Fruit fly (Drosophila melanogaster) whole organism, embryonic: ENCODE results near the gene Gem2.

Experiments used
- Ada2b ChIP-seq: fragments of 200-800 bp; sonication (Bioruptor generic); IDR thresholded peaks from 2 replicates; pipeline ENCODE4 v1.3.6; 2022; ENCODE audit warnings: missing biosample characterization, missing genetic modification characterization
- Antp ChIP-seq: fragments of 200-800 bp; sonication (Bioruptor generic); optimal IDR thresholded peaks from 3 replicates; lab custom pipeline; 2016; ENCODE audit warnings: missing biosample characterization, missing genetic modification characterization
- CG10321 ChIP-seq: fragments of 200-800 bp; sonication (Bioruptor generic); IDR thresholded peaks from 2 replicates; pipeline ENCODE4 v1.3.6; 2022; ENCODE audit warnings: missing biosample characterization, missing genetic modification characterization
- CG11723 ChIP-seq: fragments of 200-800 bp; sonication (Bioruptor generic); optimal IDR thresholded peaks from 2 replicates; lab custom pipeline; 2017; ENCODE audit warnings: missing biosample characterization, mild to moderate bottlenecking, missing genetic modification characterization
- CG12236 ChIP-seq: fragments of 200-800 bp; sonication (Bioruptor generic); optimal IDR thresholded peaks from 2 replicates; lab custom pipeline; 2016; ENCODE audit warnings: missing biosample characterization, missing genetic modification characterization
- CG12299 ChIP-seq: fragments of 200-800 bp; sonication (Bioruptor generic); optimal IDR thresholded peaks from 2 replicates; lab custom pipeline; 2018; ENCODE audit warnings: missing biosample characterization, mild to moderate bottlenecking, missing genetic modification characterization
- CG14441 ChIP-seq: fragments of 200-800 bp; sonication (Bioruptor generic); IDR thresholded peaks from 2 replicates; pipeline ENCODE4 v1.3.6; 2022; ENCODE audit warnings: missing biosample characterization, missing genetic modification characterization
- CG15696 ChIP-seq: fragments of 200-800 bp; sonication (Bioruptor generic); optimal IDR thresholded peaks from 2 replicates; lab custom pipeline; 2019; ENCODE audit warnings: missing biosample characterization, mild to moderate bottlenecking, missing genetic modification characterization, moderate library complexity
- CG1832 ChIP-seq: fragments of 200-800 bp; sonication (Bioruptor generic); optimal IDR thresholded peaks from 2 replicates; lab custom pipeline; 2017; ENCODE audit warnings: missing biosample characterization, mild to moderate bottlenecking, missing genetic modification characterization, inconsistent platforms
- CG18476 ChIP-seq: fragments of 200-800 bp; sonication (Bioruptor generic); optimal IDR thresholded peaks from 2 replicates; lab custom pipeline; 2016; ENCODE audit warnings: missing biosample characterization, mild to moderate bottlenecking, missing genetic modification characterization
- CG18599 ChIP-seq: fragments of 200-800 bp; sonication (Bioruptor generic); optimal IDR thresholded peaks from 3 replicates; lab custom pipeline; 2017; ENCODE audit warnings: missing biosample characterization, missing genetic modification characterization, mild to moderate bottlenecking, moderate library complexity, missing genetic modification reagents
- CG2199 ChIP-seq: fragments of 200-800 bp; sonication (Bioruptor generic); IDR thresholded peaks from 3 replicates; pipeline ENCODE4 v1.3.6; 2022; ENCODE audit warnings: missing biosample characterization, missing genetic modification characterization
- CG2202 ChIP-seq: fragments of 200-800 bp; sonication (Bioruptor generic); optimal IDR thresholded peaks from 2 replicates; lab custom pipeline; 2018; ENCODE audit warnings: missing biosample characterization, mild to moderate bottlenecking, missing genetic modification characterization
- CG30020 ChIP-seq: fragments of 200-800 bp; optimal IDR thresholded peaks from 2 replicates; lab custom pipeline; 2019; ENCODE audit warnings: missing biosample characterization, mild to moderate bottlenecking, missing genetic modification characterization, moderate library complexity
- CG32767 ChIP-seq: fragments of 200-800 bp; sonication (Bioruptor generic); IDR thresholded peaks from 2 replicates; pipeline ENCODE4 v1.3.6; 2022; ENCODE audit warnings: missing biosample characterization, missing genetic modification characterization
- CG4404 ChIP-seq: fragments of 200-800 bp; sonication (Bioruptor generic); IDR thresholded peaks from 2 replicates; pipeline ENCODE4 v1.3.6; 2022; ENCODE audit warnings: missing biosample characterization, missing genetic modification characterization
- CG6272 ChIP-seq: fragments of 200-800 bp; sonication (Bioruptor generic); IDR thresholded peaks from 2 replicates; pipeline ENCODE4 v1.3.6; 2022; ENCODE audit warnings: missing biosample characterization, missing genetic modification characterization
- CG6813 ChIP-seq: fragments of 200-800 bp; sonication (Bioruptor generic); optimal IDR thresholded peaks from 2 replicates; lab custom pipeline; 2017; ENCODE audit warnings: missing biosample characterization, missing genetic modification characterization, mild to moderate bottlenecking, moderate library complexity, missing genetic modification reagents
- CG8924 ChIP-seq: fragments of 200-800 bp; optimal IDR thresholded peaks from 3 replicates; lab custom pipeline; 2019; ENCODE audit warnings: missing biosample characterization, mild to moderate bottlenecking, missing genetic modification characterization, moderate library complexity
- CG9215 ChIP-seq: fragments of 200-800 bp; sonication (Bioruptor generic); IDR thresholded peaks from 2 replicates; pipeline ENCODE4 v1.3.6; 2022; ENCODE audit warnings: missing biosample characterization, missing genetic modification characterization
- CG9437 ChIP-seq: fragments of 200-800 bp; sonication (Bioruptor generic); optimal IDR thresholded peaks from 2 replicates; lab custom pipeline; 2018; ENCODE audit warnings: missing biosample characterization, mild to moderate bottlenecking, missing genetic modification characterization
- CG9876 ChIP-seq: fragments of 200-800 bp; sonication (Bioruptor generic); optimal IDR thresholded peaks from 2 replicates; lab custom pipeline; 2016; ENCODE audit warnings: missing biosample characterization, missing genetic modification characterization
- CTCF ChIP-seq: fragments of 200-800 bp; sonication (Bioruptor generic); optimal IDR thresholded peaks from 2 replicates; lab custom pipeline; 2017; ENCODE audit warnings: missing biosample characterization, mild to moderate bottlenecking, missing genetic modification characterization, moderate library complexity
- D ChIP-seq, 2 experiments: fragments of 200-800 bp in 1 of 2; fragments of >200 bp in 1 of 2; sonication (Bioruptor generic) in 1 of 2; optimal IDR thresholded peaks; 2 replicates in 1 of 2; 3 replicates in 1 of 2; lab custom pipeline; 2017; ENCODE audit warnings: mild to moderate bottlenecking in 1 of 2, missing biosample characterization in 1 of 2, missing genetic modification characterization in 1 of 2, missing genetic modification reagents in 1 of 2
- D19A ChIP-seq: fragments of 200-800 bp; optimal IDR thresholded peaks from 3 replicates; lab custom pipeline; 2019; ENCODE audit warnings: missing biosample characterization, mild to moderate bottlenecking, missing genetic modification characterization, moderate library complexity
- Ets65A ChIP-seq: fragments of 200-800 bp; sonication (Bioruptor generic); peaks from one replicate; lab custom pipeline; 2016; ENCODE audit warnings: missing biosample characterization, missing genetic modification characterization
- Fer2 ChIP-seq: fragments of 200-800 bp; sonication (Bioruptor generic); optimal IDR thresholded peaks from 2 replicates; lab custom pipeline; 2018; ENCODE audit warnings: missing biosample characterization, mild to moderate bottlenecking, missing genetic modification characterization, moderate library complexity
- HLHmδ ChIP-seq: fragments of 200-800 bp; sonication (Bioruptor generic); optimal IDR thresholded peaks from 2 replicates; lab custom pipeline; 2018; ENCODE audit warnings: missing biosample characterization, mild to moderate bottlenecking, missing genetic modification characterization, moderate library complexity
- Nf-YB ChIP-seq: fragments of 200-800 bp; sonication (Bioruptor generic); optimal IDR thresholded peaks from 3 replicates; lab custom pipeline; 2019; ENCODE audit warnings: missing biosample characterization, mild to moderate bottlenecking, missing genetic modification characterization, moderate library complexity
- Nf-YC ChIP-seq: fragments of 200-800 bp; optimal IDR thresholded peaks from 3 replicates; lab custom pipeline; 2019; ENCODE audit warnings: missing biosample characterization, mild to moderate bottlenecking, missing genetic modification characterization, moderate library complexity
- NfI ChIP-seq: fragments of 200-800 bp; sonication (Bioruptor generic); optimal IDR thresholded peaks from 3 replicates; lab custom pipeline; 2018; ENCODE audit warnings: missing biosample characterization, mild to moderate bottlenecking, missing genetic modification characterization, moderate library complexity
- Scr ChIP-seq: fragments of 200-800 bp; sonication (Bioruptor generic); IDR thresholded peaks from 2 replicates; pipeline ENCODE4 v1.3.6; 2022; ENCODE audit warnings: missing biosample characterization, missing genetic modification characterization; ENCODE audit not compliant: partially characterized antibody
- Stat92E ChIP-seq, 3 experiments: fragments of >200 bp in 2 of 3; fragments of 200-800 bp in 1 of 3; sonication (Bioruptor generic) in 1 of 3; optimal IDR thresholded peaks; 2 replicates each; lab custom pipeline; 2017 to 2019; ENCODE audit warnings: missing biosample characterization in 3 of 3, missing genetic modification characterization in 3 of 3, mild to moderate bottlenecking in 1 of 3, moderate library complexity in 1 of 3
- Xrp1 ChIP-seq: fragments of 200-800 bp; sonication (Bioruptor generic); IDR thresholded peaks from 2 replicates; pipeline ENCODE4 v1.3.6; 2022; ENCODE audit warnings: missing biosample characterization, missing genetic modification characterization
- al ChIP-seq: fragments of 200-800 bp; sonication (Bioruptor generic); IDR thresholded peaks from 2 replicates; pipeline ENCODE4 v1.3.6; 2022; ENCODE audit warnings: missing biosample characterization, missing genetic modification characterization
- bbx ChIP-seq: fragments of 200-800 bp; sonication (Bioruptor generic); IDR thresholded peaks from 2 replicates; pipeline ENCODE4 v1.3.6; 2022; ENCODE audit warnings: missing biosample characterization, missing genetic modification characterization; ENCODE audit not compliant: partially characterized antibody
- da ChIP-seq: fragments of 200-800 bp; sonication (Bioruptor generic); optimal IDR thresholded peaks from 2 replicates; lab custom pipeline; 2016; ENCODE audit warnings: missing biosample characterization, missing genetic modification characterization
- dan ChIP-seq: fragments of 200-800 bp; sonication (Bioruptor generic); IDR thresholded peaks from 2 replicates; pipeline ENCODE4 v1.3.6; 2022; ENCODE audit warnings: missing biosample characterization, missing genetic modification characterization
- en ChIP-seq: fragments of 200-800 bp; sonication (Bioruptor generic); optimal IDR thresholded peaks from 2 replicates; lab custom pipeline; 2016; ENCODE audit warnings: missing biosample characterization, missing genetic modification characterization
- her ChIP-seq: fragments of 200-800 bp; sonication (Bioruptor generic); optimal IDR thresholded peaks from 2 replicates; lab custom pipeline; 2016; ENCODE audit warnings: missing biosample characterization, missing genetic modification characterization
- mirr ChIP-seq: fragments of 200-800 bp; sonication (Bioruptor generic); optimal IDR thresholded peaks from 3 replicates; lab custom pipeline; 2018; ENCODE audit warnings: missing biosample characterization, mild to moderate bottlenecking, missing genetic modification characterization
- nmo ChIP-seq: fragments of 200-800 bp; sonication (Bioruptor generic); optimal IDR thresholded peaks from 2 replicates; lab custom pipeline; 2018; ENCODE audit warnings: missing biosample characterization, mild to moderate bottlenecking, missing genetic modification characterization, moderate library complexity
- pb ChIP-seq: fragments of 200-800 bp; sonication (Bioruptor generic); optimal IDR thresholded peaks from 3 replicates; lab custom pipeline; 2016; ENCODE audit warnings: missing biosample characterization, missing genetic modification characterization
- salm ChIP-seq: fragments of 200-800 bp; sonication (Bioruptor generic); optimal IDR thresholded peaks from 2 replicates; lab custom pipeline; 2018; ENCODE audit warnings: missing biosample characterization, mild to moderate bottlenecking, missing genetic modification characterization
- scrt ChIP-seq: fragments of 200-800 bp; sonication (Bioruptor generic); optimal IDR thresholded peaks from 2 replicates; lab custom pipeline; 2018; ENCODE audit warnings: missing biosample characterization, mild to moderate bottlenecking, missing genetic modification characterization, moderate library complexity
- tgo ChIP-seq: fragments of 200-800 bp; sonication (Bioruptor generic); IDR thresholded peaks from 3 replicates; pipeline ENCODE4 v1.3.6; 2022; ENCODE audit warnings: missing biosample characterization, missing genetic modification characterization
- twi ChIP-seq: fragments of 200-800 bp; optimal IDR thresholded peaks from 2 replicates; lab custom pipeline; 2019; ENCODE audit warnings: missing biosample characterization, mild to moderate bottlenecking, missing genetic modification characterization, moderate library complexity
- wor ChIP-seq: fragments of 200-800 bp; sonication (Bioruptor generic); IDR thresholded peaks from 2 replicates; pipeline ENCODE4 v1.3.6; 2022; ENCODE audit warnings: missing biosample characterization, missing genetic modification characterization
- z ChIP-seq: fragments of 200-800 bp; sonication (Bioruptor generic); IDR thresholded peaks from 3 replicates; pipeline ENCODE4 v1.3.6; 2022; ENCODE audit warnings: missing biosample characterization, missing genetic modification characterization

Gem2 gene

DNA sequence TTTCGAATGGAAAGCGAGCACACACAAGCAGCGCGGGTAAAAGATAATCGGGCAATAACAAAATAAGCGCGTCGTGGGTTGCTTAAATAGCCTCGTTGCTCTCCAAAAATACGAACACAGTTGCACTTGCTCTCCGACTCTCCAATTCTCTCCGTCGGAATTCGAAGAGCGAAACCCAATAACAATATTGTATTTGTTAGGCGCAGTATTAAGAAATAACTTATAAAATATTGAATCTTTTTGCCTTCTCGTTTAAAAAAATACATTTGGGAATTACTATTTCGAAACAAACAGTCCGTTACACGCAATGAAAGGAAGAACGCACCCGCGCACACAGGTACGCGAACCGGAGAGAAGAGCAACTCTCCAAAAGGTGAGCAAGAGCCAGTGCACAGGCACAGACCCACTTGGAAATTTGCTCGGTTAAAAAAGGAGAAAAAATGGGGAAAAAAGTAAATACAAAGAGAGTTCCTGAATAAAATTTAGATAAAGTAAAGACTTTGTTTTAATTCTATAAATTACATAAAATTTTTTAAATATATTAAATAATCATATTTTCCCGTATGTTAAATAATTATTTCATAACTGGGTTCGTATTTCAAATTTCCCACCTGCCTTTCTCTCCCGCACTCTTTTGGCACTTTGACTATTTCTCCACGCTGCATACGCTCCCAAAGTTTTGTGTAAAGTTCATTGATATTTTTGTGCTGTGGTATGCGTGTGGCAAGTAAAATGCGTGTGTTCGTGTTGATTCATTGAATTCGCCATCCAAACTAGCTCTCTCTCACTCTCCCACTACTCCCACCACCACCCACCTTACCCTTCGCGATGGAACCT is 13.6 kb downstream of the Gem2 start, which contains the start of gene Mkp3 (continued):
- peak; percentile 77 for TF ChIP-seq CG11723
- TF ChIP-seq wor (GFP tag; lab: Robert Waterston, UW) = peak; percentile 79
- TF ChIP-seq scrt = peak; percentile 89
- 0 out of 2 replicates have a peak, but pooled peaks have one; percentile 52 for TF ChIP-seq bbx (GFP tag; lab: Robert Waterston, UW)
- peak; percentile 62; the same call in 1 of the 2 replicates for TF ChIP-seq CG10321
- TF ChIP-seq tgo = peak; percentile 94
- TF ChIP-seq CTCF (GFP tag; lab: Kevin White, UChicago) = peak; percentile 42
- TF ChIP-seq al (GFP tag; lab: Robert Waterston, UW) = peak; percentile 86
- peak; percentile 6 for TF ChIP-seq Antp (GFP tag; lab: Kevin White, UChicago)
- TF ChIP-seq CG6813 (GFP tag; lab: Kevin White, UChicago) = peak; percentile 93
- no peak for TF ChIP-seq D (optimal IDR thresholded peaks at IDR 0.05; lab: Kevin White, UChicago)
- TF ChIP-seq D (GFP tag; optimal IDR thresholded peaks at IDR 0.05; lab: Kevin White, UChicago) = peak; percentile 85
- TF ChIP-seq Nf-YB (GFP tag; lab: Kevin White, UChicago) = peak; percentile 77
- no peak for TF ChIP-seq Stat92E (GFP tag; optimal IDR thresholded peaks at IDR 0.05; lab: Kevin White, UChicago)
- TF ChIP-seq CG9876 (GFP tag; lab: Kevin White, UChicago) = no peak
- peak; percentile 87 for TF ChIP-seq Ada2b (GFP tag; lab: Robert Waterston, UW)
- TF ChIP-seq D19A = peak; percentile 86
- TF ChIP-seq CG12299 (tag; lab: Kevin White, UChicago) = peak; percentile 86
- no peak for TF ChIP-seq da (GFP tag; lab: Kevin White, UChicago)
- TF ChIP-seq Ets65A (GFP tag; lab: Kevin White, UChicago) = peak; percentile 43
- peak; percentile 95 for TF ChIP-seq CG32767 (GFP tag; lab: Robert Waterston, UW)
- no peak for TF ChIP-seq CG12236
- TF ChIP-seq dan (GFP tag; lab: Robert Waterston, UW) = no peak
- peak; percentile 63 for TF ChIP-seq CG18476 (GFP tag; lab: Kevin White, UChicago)
- TF ChIP-seq twi (tag; lab: Kevin White, UChicago) = peak; percentile 70
- TF ChIP-seq CG14441 = peak; percentile 88
- TF ChIP-seq CG9215 (GFP tag; lab: Robert Waterston, UW) = peak; percentile 83
- peak; percentile 83 for TF ChIP-seq Nf-YC
- peak; percentile 55 for TF ChIP-seq CG2202 (tag; lab: Kevin White, UChicago)
- TF ChIP-seq CG4404 (GFP tag; lab: Robert Waterston, UW) = peak; percentile 74
- TF ChIP-seq Scr = no peak
- peak; percentile 89 for TF ChIP-seq nmo (GFP tag; lab: Kevin White, UChicago)
- TF ChIP-seq Xrp1 (GFP tag; lab: Robert Waterston, UW) = peak; percentile 91
- TF ChIP-seq CG1832 (GFP tag; lab: Kevin White, UChicago) = no peak
- TF ChIP-seq en (GFP tag; lab: Kevin White, UChicago) = no peak
- TF ChIP-seq mirr (GFP tag; lab: Kevin White, UChicago) = peak; percentile 13
- peak; percentile 83 for TF ChIP-seq CG6272
- TF ChIP-seq CG18599 (GFP tag; lab: Kevin White, UChicago) = peak; percentile 97
- TF ChIP-seq NfI = peak; percentile 89
- TF ChIP-seq salm (tag; lab: Kevin White, UChicago) = peak; percentile 92
- peak; percentile 80 for TF ChIP-seq CG9437 (GFP tag; lab: Kevin White, UChicago)
- TF ChIP-seq CG30020 (tag; lab: Kevin White, UChicago) = peak; percentile 58
- TF ChIP-seq Fer2 (tag; lab: Kevin White, UChicago) = peak; percentile 86
- no peak for TF ChIP-seq CG2199 (GFP tag; lab: Robert Waterston, UW)
- TF ChIP-seq CG15696 = peak; percentile 67
- TF ChIP-seq her = no peak
- no peak for TF ChIP-seq z (GFP tag; lab: Robert Waterston, UW)
- no peak for TF ChIP-seq pb
- TF ChIP-seq CG8924 (tag; lab: Kevin White, UChicago) = peak; percentile 91
- TF ChIP-seq HLHmδ (GFP tag; lab: Kevin White, UChicago) = no peak
